Worm (Caenorhabditis elegans) whole organism, L1 larva: ENCODE measurements around the gene ttr-22.

Experiments used
- C04F5.9 ChIP-seq: sonication (generic microtip); optimal IDR thresholded peaks from 2 replicates; lab custom pipeline; 2016; ENCODE audit warnings: missing genetic modification characterization, missing compliant biosample characterization
- C16A3.4 ChIP-seq: fragments of 150-350 bp; optimal IDR thresholded peaks from 2 replicates; lab custom pipeline; 2014; ENCODE audit warnings: missing biosample characterization, missing genetic modification characterization
- C34B4.2 ChIP-seq: sonication (generic microtip); optimal IDR thresholded peaks from 2 replicates; lab custom pipeline; 2017; ENCODE audit warnings: mild to moderate bottlenecking, missing genetic modification characterization, missing compliant biosample characterization
- alr-1 ChIP-seq: fragments of 200-800 bp; sonication (Bioruptor generic); optimal IDR thresholded peaks from 2 replicates; lab custom pipeline; 2018; ENCODE audit warnings: borderline replicate concordance, mild to moderate bottlenecking, missing genetic modification characterization, missing compliant biosample characterization
- aly-2 ChIP-seq: fragments of 150-350 bp; optimal IDR thresholded peaks from 2 replicates; lab custom pipeline; 2014; ENCODE audit warnings: missing biosample characterization, missing genetic modification characterization
- ama-1 ChIP-seq: fragments of 150-350 bp; optimal IDR thresholded peaks from 2 replicates; lab custom pipeline; 2014
- ceh-63 ChIP-seq: fragments of 200-800 bp; sonication (Bioruptor generic); optimal IDR thresholded peaks from 2 replicates; lab custom pipeline; 2018; ENCODE audit warnings: mild to moderate bottlenecking, missing genetic modification characterization, missing compliant biosample characterization
- ceh-90 ChIP-seq: sonication (generic microtip); optimal IDR thresholded peaks from 2 replicates; lab custom pipeline; 2016; ENCODE audit warnings: missing genetic modification characterization, missing compliant biosample characterization
- efl-1 ChIP-seq, 4 experiments: fragments of 150-350 bp; optimal IDR thresholded peaks in 3 of 4; peaks in 1 of 4; 1 replicate in 1 of 4; 2 replicates in 3 of 4; lab custom pipeline; 2014; ENCODE audit warnings: missing biosample characterization in 2 of 4, missing genetic modification characterization in 2 of 4, missing genetic modification reagents in 2 of 4
- egl-13 ChIP-seq: sonication (generic microtip); optimal IDR thresholded peaks from 2 replicates; lab custom pipeline; 2016; ENCODE audit warnings: missing genotype, missing genetic modification reagents, missing genetic modification characterization, missing compliant biosample characterization
- fkh-10 ChIP-seq: sonication (generic microtip); optimal IDR thresholded peaks from 2 replicates; lab custom pipeline; 2017; ENCODE audit warnings: missing biosample characterization, missing genetic modification reagents, missing genetic modification characterization
- fkh-8 ChIP-seq: sonication (generic microtip); optimal IDR thresholded peaks from 2 replicates; lab custom pipeline; 2016; ENCODE audit warnings: mild to moderate bottlenecking, missing genetic modification characterization, missing compliant biosample characterization
- grh-1 ChIP-seq: fragments of 200-800 bp; sonication (Bioruptor generic); IDR thresholded peaks from 2 replicates; pipeline ENCODE4 v1.3.6; 2022; ENCODE audit warnings: missing genetic modification reagents, missing genetic modification characterization, missing compliant biosample characterization
- hlh-17 ChIP-seq: fragments of 200-800 bp; sonication (Bioruptor generic); optimal IDR thresholded peaks from 2 replicates; lab custom pipeline; 2018; ENCODE audit warnings: missing genetic modification characterization, mild to moderate bottlenecking, missing compliant biosample characterization, moderate library complexity, borderline replicate concordance
- hlh-4 ChIP-seq: sonication (generic microtip); optimal IDR thresholded peaks from 2 replicates; lab custom pipeline; 2016; ENCODE audit warnings: mild to moderate bottlenecking, missing genetic modification characterization, missing compliant biosample characterization
- hpl-2 ChIP-seq: fragments of 150-350 bp; optimal IDR thresholded peaks from 2 replicates; lab custom pipeline; 2014; ENCODE audit warnings: missing biosample characterization, missing genetic modification reagents, missing genetic modification characterization
- isw-1 ChIP-seq: fragments of 200-800 bp; sonication (Bioruptor generic); IDR thresholded peaks from 2 replicates; pipeline ENCODE4 v1.3.6; 2022; ENCODE audit warnings: missing genetic modification characterization, missing compliant biosample characterization
- jun-1 ChIP-seq: fragments of 150-350 bp; optimal IDR thresholded peaks from 2 replicates; lab custom pipeline; 2014; ENCODE audit warnings: missing biosample characterization, missing genetic modification reagents, missing genetic modification characterization
- lin-13 ChIP-seq: fragments of 150-350 bp; optimal IDR thresholded peaks from 2 replicates; lab custom pipeline; 2014; ENCODE audit warnings: missing biosample characterization, missing genetic modification reagents, missing genetic modification characterization
- lin-14 ChIP-seq: fragments of 200-800 bp; sonication (Bioruptor generic); optimal IDR thresholded peaks from 2 replicates; lab custom pipeline; 2018; ENCODE audit warnings: mild to moderate bottlenecking, missing genetic modification characterization, moderate library complexity, missing compliant biosample characterization
- lin-35 ChIP-seq, 2 experiments: fragments of 150-350 bp; optimal IDR thresholded peaks; 2 replicates each; lab custom pipeline; 2014; ENCODE audit warnings: missing biosample characterization in 2 of 2, missing genetic modification characterization in 2 of 2, missing genetic modification reagents in 2 of 2
- mab-9 ChIP-seq: fragments of 200-800 bp; sonication (Bioruptor generic); IDR thresholded peaks from 2 replicates; pipeline ENCODE4 v1.3.6; 2022; ENCODE audit warnings: missing genetic modification reagents, missing genetic modification characterization, missing compliant biosample characterization
- mdl-1 ChIP-seq, 2 experiments: fragments of 150-350 bp; optimal IDR thresholded peaks; 2 replicates each; lab custom pipeline; 2014 to 2017; ENCODE audit warnings: missing biosample characterization in 2 of 2, missing genetic modification characterization in 2 of 2, inconsistent platforms in 1 of 2
- nhr-11 ChIP-seq: fragments of 150-350 bp; optimal IDR thresholded peaks from 2 replicates; lab custom pipeline; 2014; ENCODE audit warnings: missing biosample characterization, missing genetic modification characterization
- nhr-20 ChIP-seq: sonication (generic microtip); optimal IDR thresholded peaks from 2 replicates; lab custom pipeline; 2016; ENCODE audit warnings: mild to moderate bottlenecking, missing genetic modification characterization, missing compliant biosample characterization
- nhr-28 ChIP-seq: fragments of 150-350 bp; optimal IDR thresholded peaks from 2 replicates; lab custom pipeline; 2014; ENCODE audit warnings: missing biosample characterization, missing genetic modification characterization
- nhr-47 ChIP-seq: sonication (generic microtip); optimal IDR thresholded peaks from 2 replicates; lab custom pipeline; 2016; ENCODE audit warnings: mild to moderate bottlenecking, missing genetic modification characterization, moderate library complexity, missing compliant biosample characterization
- snu-23 ChIP-seq: sonication (generic microtip); optimal IDR thresholded peaks from 2 replicates; lab custom pipeline; 2016; ENCODE audit warnings: missing genetic modification characterization, missing compliant biosample characterization
- tbx-2 ChIP-seq: sonication (generic microtip); optimal IDR thresholded peaks from 2 replicates; lab custom pipeline; 2016; ENCODE audit warnings: missing genetic modification characterization, missing compliant biosample characterization
- unc-30 ChIP-seq: sonication (generic microtip); optimal IDR thresholded peaks from 2 replicates; lab custom pipeline; 2017; ENCODE audit warnings: missing biosample characterization, missing genetic modification characterization
- unc-86 ChIP-seq: sonication (generic microtip); optimal IDR thresholded peaks from 2 replicates; lab custom pipeline; 2016; ENCODE audit warnings: missing genetic modification characterization, missing compliant biosample characterization
- unc-98 ChIP-seq: fragments of 200-800 bp; sonication (Bioruptor generic); IDR thresholded peaks from 2 replicates; pipeline ENCODE4 v1.3.6; 2022; ENCODE audit warnings: missing genetic modification characterization, missing compliant biosample characterization
- vab-15 ChIP-seq: sonication (generic microtip); optimal IDR thresholded peaks from 2 replicates; lab custom pipeline; 2017; ENCODE audit warnings: missing genotype, mild to moderate bottlenecking, missing genetic modification characterization, missing compliant biosample characterization
- xbp-1 ChIP-seq: sonication (generic microtip); optimal IDR thresholded peaks from 2 replicates; lab custom pipeline; 2016; ENCODE audit warnings: missing genetic modification characterization, missing compliant biosample characterization
- zag-1 ChIP-seq: fragments of 150-350 bp; optimal IDR thresholded peaks from 2 replicates; lab custom pipeline; 2014; ENCODE audit warnings: missing biosample characterization, missing genetic modification characterization
- zip-4 ChIP-seq: fragments of 200-800 bp; sonication (Bioruptor generic); optimal IDR thresholded peaks from 2 replicates; lab custom pipeline; 2018; ENCODE audit warnings: mild to moderate bottlenecking, missing genetic modification characterization, moderate library complexity, missing compliant biosample characterization
- ztf-11 ChIP-seq, 2 experiments: sonication (generic microtip); optimal IDR thresholded peaks; 2 replicates each; lab custom pipeline; 2016 to 2017; ENCODE audit warnings: missing genetic modification characterization in 2 of 2, missing biosample characterization in 1 of 2, missing compliant biosample characterization in 1 of 2
- ztf-4 ChIP-seq: fragments of 150-350 bp; optimal IDR thresholded peaks from 2 replicates; lab custom pipeline; 2014; ENCODE audit warnings: missing biosample characterization, missing genetic modification characterization

ttr-22 gene

ce11 chrV:12195845-12196244, 45.4 kb upstream of the ttr-22 start, which contains the start of gene ZK836.3:
Gene ZK836.3, minus strand, starts transcription at chrV:12195945.
- TF ChIP-seq C34B4.2 (tag; lab: Kevin White, UChicago) = no peak
- no peak for TF ChIP-seq efl-1 (optimal IDR thresholded peaks at IDR 0.05; lab: Kevin White, UChicago)
- TF ChIP-seq efl-1 (GFP tag; optimal IDR thresholded peaks at IDR 0.05 in 1 of 2; lab: Kevin White, UChicago) = peak in 1 of 2 experiments; percentile 30

ce11 chrV:12196659-12197058, 44.6 kb upstream of the ttr-22 start:
- no peak for TF ChIP-seq efl-1 (optimal IDR thresholded peaks at IDR 0.05; lab: Kevin White, UChicago)
- peak in 1 of 2 experiments; percentile 56 for TF ChIP-seq efl-1 (GFP tag; optimal IDR thresholded peaks at IDR 0.05 in 1 of 2; lab: Kevin White, UChicago)
- TF ChIP-seq lin-14 (GFP tag; lab: Kevin White, UChicago) = peak; percentile 19
- TF ChIP-seq unc-98 (GFP tag; lab: Robert Waterston, UW) = no peak
- no peak for TF ChIP-seq egl-13 (tag; lab: Kevin White, UChicago)
- no peak for TF ChIP-seq aly-2 (tag; lab: Kevin White, UChicago)
- TF ChIP-seq alr-1 (tag; lab: Kevin White, UChicago) = no peak
- TF ChIP-seq C04F5.9 (tag; lab: Kevin White, UChicago) = no peak
- no peak for TF ChIP-seq fkh-8 (tag; lab: Kevin White, UChicago)
- no peak for TF ChIP-seq lin-35 (GFP tag; optimal IDR thresholded peaks at IDR 0.05; lab: Kevin White, UChicago)
- TF ChIP-seq ama-1 (lab: Kevin White, UChicago) = no peak
- no peak for TF ChIP-seq nhr-20 (tag; lab: Kevin White, UChicago)

- TF ChIP-seq hlh-17 (GFP tag; lab: Kevin White, UChicago) (no peak), C16A3.4 (tag; lab: Kevin White, UChicago) (no peak), nhr-28 (tag; lab: Kevin White, UChicago) (no peak), ztf-11 (tag; optimal IDR thresholded peaks at IDR 0.05; lab: Kevin White, UChicago) (no peak), mdl-1 (tag; optimal IDR thresholded peaks at IDR 0.05; lab: Kevin White, UChicago) (no peak), unc-30 (tag; lab: Kevin White, UChicago) (no peak), nhr-20 (tag; lab: Kevin White, UChicago) (no peak), xbp-1 (tag; lab: Kevin White, UChicago) (no peak), tbx-2 (no peak), isw-1 (GFP tag; lab: Robert Waterston, UW) (no peak), fkh-10 (GFP tag; lab: Kevin White, UChicago) (no peak), snu-23 (GFP tag; lab: Kevin White, UChicago) (no peak), nhr-47 (tag; lab: Kevin White, UChicago) (no peak)
These were observed 43.5 kb upstream of the ttr-22 start for ce11 chrV:12197748-12198147.

ce11 chrV:12198545-12198944, 42.7 kb upstream of the ttr-22 start, which contains the start of gene lon-3:
Gene lon-3, minus strand, starts transcription at chrV:12198645.
- TF ChIP-seq ceh-90 (no peak), hpl-2 (GFP tag; lab: Kevin White, UChicago) (no peak), nhr-28 (tag; lab: Kevin White, UChicago) (no peak), efl-1 (optimal IDR thresholded peaks at IDR 0.05; lab: Kevin White, UChicago) (no peak), efl-1 (GFP tag; optimal IDR thresholded peaks at IDR 0.05 in 1 of 2; lab: Kevin White, UChicago) (no peak), ztf-4 (tag; lab: Kevin White, UChicago) (no peak), lin-13 (GFP tag; lab: Kevin White, UChicago) (no peak), C34B4.2 (tag; lab: Kevin White, UChicago) (no peak), grh-1 (GFP tag; lab: Robert Waterston, UW) (no peak), aly-2 (tag; lab: Kevin White, UChicago) (no peak), jun-1 (tag; lab: Kevin White, UChicago) (no peak), vab-15 (no peak), ceh-63 (GFP tag; lab: Kevin White, UChicago) (no peak), hlh-17 (GFP tag; lab: Kevin White, UChicago) (no peak), zag-1 (tag; lab: Kevin White, UChicago) (no peak), mab-9 (no peak), unc-86 (tag; lab: Kevin White, UChicago) (no peak), nhr-11 (no peak), hlh-4 (tag; lab: Kevin White, UChicago) (no peak), zip-4 (no peak), lin-14 (GFP tag; lab: Kevin White, UChicago) (no peak)
- TF ChIP-seq, all 84 proteins: peak for 0
